Worm (Caenorhabditis elegans) whole organism, early embryonic: Measurements from ENCODE around the gene sun-1.

Experiments
- B0310.2 ChIP-seq: sonication (generic microtip); optimal IDR thresholded peaks from 2 replicates; lab custom pipeline; 2016; ENCODE audit warnings: mild to moderate bottlenecking, missing genetic modification characterization, missing compliant biosample characterization
- ama-1 ChIP-seq: fragments of 150-350 bp; optimal IDR thresholded peaks from 2 replicates; lab custom pipeline; 2014
- ceh-36 ChIP-seq: sonication (generic microtip); optimal IDR thresholded peaks from 2 replicates; lab custom pipeline; 2016; ENCODE audit warnings: missing genetic modification characterization, inconsistent platforms, missing compliant biosample characterization
- ets-7 ChIP-seq: sonication (generic microtip); optimal IDR thresholded peaks from 2 replicates; lab custom pipeline; 2016; ENCODE audit warnings: missing genotype, missing genetic modification characterization, missing compliant biosample characterization
- flt-1 ChIP-seq: fragments of 200-800 bp; sonication (Bioruptor generic); IDR thresholded peaks from 2 replicates; pipeline ENCODE4 v1.3.6; 2022; ENCODE audit warnings: missing genetic modification characterization, missing compliant biosample characterization
- hmbx-1 ChIP-seq: sonication (generic microtip); optimal IDR thresholded peaks from 2 replicates; lab custom pipeline; 2016; ENCODE audit warnings: mild to moderate bottlenecking, missing genetic modification characterization, missing compliant biosample characterization
- hmg-4 ChIP-seq: fragments of 200-800 bp; sonication (Bioruptor generic); optimal IDR thresholded peaks from 2 replicates; lab custom pipeline; 2018; ENCODE audit warnings: mild to moderate bottlenecking, missing genetic modification characterization, missing compliant biosample characterization
- hnd-1 ChIP-seq: sonication (generic microtip); optimal IDR thresholded peaks from 2 replicates; lab custom pipeline; 2016; ENCODE audit warnings: missing genetic modification characterization, missing compliant biosample characterization
- sea-1 ChIP-seq: fragments of 200-800 bp; sonication (Bioruptor generic); conservative IDR thresholded peaks from 2 replicates; pipeline ENCODE4 v1.3.6; 2022; ENCODE audit warnings: missing genetic modification characterization, missing compliant biosample characterization
- tbx-11 ChIP-seq: fragments of 200-800 bp; sonication (Bioruptor generic); IDR thresholded peaks from 2 replicates; pipeline ENCODE4 v1.3.6; 2022; ENCODE audit warnings: missing genetic modification characterization, missing compliant biosample characterization
- tra-4 ChIP-seq: sonication (generic microtip); optimal IDR thresholded peaks from 2 replicates; lab custom pipeline; 2017; ENCODE audit warnings: missing genetic modification characterization, missing compliant biosample characterization

DNA sequence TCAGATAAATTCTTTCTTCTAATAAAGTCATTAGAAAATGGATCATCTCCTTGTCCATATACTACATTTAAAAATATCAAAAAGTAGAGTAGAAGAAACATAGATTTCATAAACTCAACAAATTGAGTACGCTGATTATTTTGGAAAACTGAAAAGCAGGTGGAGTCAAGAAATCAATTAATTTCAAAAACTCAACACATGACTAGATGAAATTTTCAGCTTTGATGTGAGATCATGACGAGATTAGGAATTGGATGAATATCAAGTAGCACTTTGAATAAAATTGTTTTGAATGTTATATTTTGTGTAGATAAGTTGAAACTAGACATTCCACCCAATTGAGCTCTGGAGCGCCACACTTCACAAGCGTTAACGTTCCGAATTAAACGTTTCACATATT is 2.2 kb upstream of the sun-1 start, which contains the start of gene F57B1.1:
- no peak for TF ChIP-seq ama-1 (lab: Kevin White, UChicago)
- TF ChIP-seq hnd-1 (tag; lab: Kevin White, UChicago) = no peak
- TF ChIP-seq sea-1 = no peak
- no peak for TF ChIP-seq tra-4
- no peak for TF ChIP-seq ets-7 (tag; lab: Kevin White, UChicago)
- TF ChIP-seq tbx-11 (GFP tag; lab: Robert Waterston, UW) = no peak
- TF ChIP-seq ceh-36 (tag; lab: Kevin White, UChicago) = no peak
- TF ChIP-seq hmbx-1 = no peak
- TF ChIP-seq flt-1 (GFP tag; lab: Robert Waterston, UW) = no peak
- no peak for TF ChIP-seq B0310.2 (tag; lab: Kevin White, UChicago)
- no peak for TF ChIP-seq hmg-4 (GFP tag; lab: Kevin White, UChicago)
